Fruit fly (Drosophila melanogaster) S2 (cell line): Measurements from ENCODE around the gene CG14567.

Source experiments
- CG8478 ChIP-seq: fragments of >200 bp; optimal IDR thresholded peaks from 2 replicates; lab custom pipeline; 2018
- CTCF ChIP-seq, 2 experiments: fragments of >200 bp; optimal IDR thresholded peaks; 2 replicates each; lab custom pipeline; 2018

CG14567 gene

DNA sequence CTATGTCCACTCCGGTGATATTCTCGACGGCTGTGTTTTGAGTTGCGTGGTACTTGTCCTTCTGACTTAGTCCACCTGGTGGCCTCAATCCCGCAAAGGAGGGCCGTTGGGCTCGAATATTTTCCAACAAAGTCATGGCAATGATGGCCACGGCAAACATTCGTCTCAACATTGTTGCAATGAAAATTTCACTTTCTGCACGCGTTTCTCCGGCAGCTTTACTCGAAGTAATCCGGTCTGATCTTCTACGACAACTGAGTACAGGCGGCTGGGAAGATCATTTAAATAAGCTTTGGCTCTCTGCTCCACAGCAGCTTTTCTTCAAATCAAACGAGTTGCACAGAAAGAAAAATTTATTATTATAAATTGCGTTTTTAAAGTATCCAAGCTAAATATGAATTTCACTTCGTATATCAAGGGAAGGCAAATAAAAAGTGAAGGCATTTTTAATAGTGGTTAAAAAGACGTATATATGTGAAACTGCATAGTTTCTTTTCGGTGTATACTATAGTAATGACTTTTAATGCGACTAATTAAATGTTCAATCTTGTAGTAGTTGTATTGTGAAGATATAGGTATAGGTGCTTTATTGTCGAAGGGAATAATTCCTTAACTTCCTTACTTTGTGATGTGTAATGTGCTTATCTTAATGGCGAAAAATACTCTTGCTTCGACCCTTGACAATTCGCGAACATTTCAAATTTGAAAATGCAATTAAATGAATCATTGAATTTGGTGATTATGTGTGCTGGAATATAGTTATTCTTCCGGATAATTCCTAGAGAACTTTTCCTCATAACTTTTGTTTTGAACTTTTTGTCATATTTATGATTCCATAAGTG is at the start of gene CG14567:
Gene CG14567, minus strand, starts transcription at position 256 of the 842 bp plus-strand sequence.
- TF ChIP-seq CG8478 (lab: Kevin White, UChicago) (no peak), CTCF (optimal IDR thresholded peaks at IDR 0.05; lab: Kevin White, UChicago) (no peak)

DNA sequence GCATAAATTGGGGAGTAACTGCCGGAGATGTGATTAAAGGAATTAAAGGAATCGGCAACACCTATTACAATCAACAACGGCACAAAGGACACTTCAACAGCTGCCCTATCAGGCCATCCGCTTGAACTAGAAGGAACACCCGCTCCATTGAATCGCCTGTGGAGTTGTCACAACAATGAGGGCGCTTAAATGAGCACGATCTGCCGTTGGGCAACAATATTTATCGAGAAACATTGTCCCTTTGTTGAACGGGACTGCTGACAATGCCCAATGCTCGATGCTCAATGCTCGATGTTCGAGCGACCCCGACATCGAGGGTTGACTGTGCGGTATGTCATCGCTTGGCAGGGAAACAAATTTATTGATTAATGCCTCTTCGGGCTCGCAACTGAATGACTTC is 49.7 kb upstream of the CG14567 start:
- no peak for TF ChIP-seq CG8478 (lab: Kevin White, UChicago)
- TF ChIP-seq CTCF (optimal IDR thresholded peaks at IDR 0.05; lab: Kevin White, UChicago): no peak

- TF ChIP-seq CG8478 (lab: Kevin White, UChicago) (no peak), CTCF (optimal IDR thresholded peaks at IDR 0.05; lab: Kevin White, UChicago) (no peak)
These were observed 35.6 kb upstream of the CG14567 start for dm6 chr3L:21773855-21774254.

DNA sequence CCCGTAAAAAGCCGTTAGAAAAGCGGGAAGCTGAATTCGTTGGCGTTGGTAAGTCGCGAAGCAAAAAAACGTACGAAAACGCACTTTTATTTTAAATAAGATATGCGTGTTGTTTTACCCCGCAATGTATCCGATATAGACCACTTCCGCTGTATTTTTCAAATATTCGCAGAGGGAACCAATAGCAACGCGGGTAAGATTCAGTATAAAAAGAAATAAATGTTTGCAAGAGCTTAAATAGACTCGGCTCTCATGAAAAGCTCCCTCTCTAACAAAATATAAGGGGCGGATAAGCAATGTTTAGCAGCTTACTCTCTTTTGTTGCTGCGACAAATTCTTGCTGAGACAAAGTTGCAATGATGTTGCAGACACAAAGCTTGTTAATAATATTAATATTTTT is 32.1 kb upstream of the CG14567 start, which contains the start of gene Syn1:
Gene Syn1, minus strand, starts transcription at position 207 of the 400 bp plus-strand sequence.
- TF ChIP-seq CG8478 (lab: Kevin White, UChicago): no peak
- no peak for TF ChIP-seq CTCF (optimal IDR thresholded peaks at IDR 0.05; lab: Kevin White, UChicago)

dm6 chr3L:21769515-21769914 is 31.3 kb upstream of the CG14567 start, which contains the start of gene CG7370:
CG7370 (plus strand) TSS chr3L:21769815.
- TF ChIP-seq CTCF (optimal IDR thresholded peaks at IDR 0.05; lab: Kevin White, UChicago): no peak
- no peak for TF ChIP-seq CG8478 (lab: Kevin White, UChicago)

dm6 chr3L:21765931-21766330 is 27.7 kb upstream of the CG14567 start:
- TF ChIP-seq CG8478 (lab: Kevin White, UChicago) (no peak), CTCF (optimal IDR thresholded peaks at IDR 0.05; lab: Kevin White, UChicago) (no peak)

DNA sequence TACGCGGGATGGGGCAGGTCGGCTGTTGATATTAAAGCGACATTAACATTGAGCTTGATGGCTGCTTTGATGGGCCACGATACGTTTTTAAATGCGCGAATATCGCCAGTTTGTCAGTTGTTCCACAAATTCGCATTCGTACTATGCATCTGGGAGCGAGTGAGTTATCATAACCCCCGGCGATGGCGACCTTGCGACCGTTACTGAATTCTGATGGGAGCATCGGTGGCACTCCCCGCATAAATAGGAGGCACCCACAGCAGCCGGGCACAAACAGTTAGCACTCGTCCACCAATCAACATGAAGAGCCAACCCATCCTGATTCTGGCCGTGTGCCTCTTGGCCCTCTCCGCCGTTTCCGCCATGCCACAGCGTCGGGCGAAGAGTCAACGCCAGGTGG is 18.6 kb upstream of the CG14567 start, which contains the start of gene CG14564:
Gene CG14564, plus strand, starts transcription at position 301 of the 400 bp plus-strand sequence.
- no peak for TF ChIP-seq CTCF (optimal IDR thresholded peaks at IDR 0.05; lab: Kevin White, UChicago)
- TF ChIP-seq CG8478 (lab: Kevin White, UChicago): no peak

- TF ChIP-seq CG8478 (lab: Kevin White, UChicago) (no peak), CTCF (optimal IDR thresholded peaks at IDR 0.05; lab: Kevin White, UChicago) (no peak)
These were observed 5.9 kb upstream of the CG14567 start, which contains the start of gene CG14565 for dm6 chr3L:21744169-21744568. CG14565 (minus strand) TSS chr3L:21744269.

- no peak for TF ChIP-seq CTCF (optimal IDR thresholded peaks at IDR 0.05; lab: Kevin White, UChicago)
- no peak for TF ChIP-seq CG8478 (lab: Kevin White, UChicago)
These were observed 3.0 kb upstream of the CG14567 start, which contains the start of gene CG14572 for dm6 chr3L:21741234-21741633. CG14572 (plus strand) TSS chr3L:21741534.

DNA sequence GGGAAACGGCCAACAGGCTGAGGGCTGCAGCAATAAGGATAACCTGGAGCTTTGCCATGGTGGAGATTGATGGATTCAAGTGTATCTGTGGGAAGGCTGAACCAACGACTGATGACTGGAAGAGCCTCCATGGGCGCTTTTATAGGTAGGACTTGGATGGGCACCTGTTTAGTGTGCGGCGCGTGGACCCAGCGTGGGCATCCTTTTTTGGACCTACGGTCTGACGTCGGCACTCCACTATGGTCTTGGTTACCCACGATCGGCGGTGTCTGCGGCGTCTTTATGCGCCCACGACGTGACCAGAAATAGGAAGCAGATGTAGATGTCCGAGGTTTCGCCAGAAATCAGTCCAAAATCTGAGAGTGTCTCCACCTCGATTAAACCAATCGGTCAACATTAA is 2.0 kb upstream of the CG14567 start, which contains the start of gene CG14566:
Gene CG14566, minus strand, starts transcription at position 101 of the 400 bp plus-strand sequence.
- TF ChIP-seq CG8478 (lab: Kevin White, UChicago) (no peak), CTCF (optimal IDR thresholded peaks at IDR 0.05; lab: Kevin White, UChicago) (no peak)

DNA sequence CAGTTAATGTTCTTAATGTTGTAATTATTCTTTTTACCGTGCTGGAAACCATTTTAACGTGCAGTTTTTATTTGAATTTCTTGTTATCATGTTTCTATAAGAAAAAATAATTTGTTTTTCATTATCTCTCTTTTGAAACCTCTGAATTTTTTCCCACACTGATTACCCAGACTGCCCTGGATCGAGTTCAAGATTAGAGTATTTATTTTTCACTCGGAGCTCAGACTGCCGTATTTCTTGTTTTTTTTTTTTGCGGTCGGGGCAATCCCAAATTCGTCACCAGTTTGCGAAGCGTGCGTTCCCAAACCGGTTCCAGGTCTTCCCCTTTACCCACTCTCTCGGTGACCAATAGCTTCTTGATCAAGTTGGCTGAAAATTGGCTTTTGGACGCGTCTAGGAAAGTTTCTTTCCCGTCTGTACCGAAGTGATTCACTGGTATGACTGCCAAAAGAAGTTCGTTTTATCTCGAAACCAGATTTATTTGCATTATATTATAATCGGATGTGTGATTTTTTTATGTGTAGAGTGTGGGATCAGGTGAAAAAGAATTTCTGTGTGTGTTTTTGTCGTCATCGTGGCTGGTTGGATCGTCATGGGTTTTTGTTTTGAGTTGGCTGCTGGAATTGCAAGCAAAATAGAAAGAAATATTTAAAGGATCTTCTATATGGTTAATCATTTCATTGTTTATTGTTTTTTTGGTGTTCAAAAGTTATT is 944 bp upstream of the CG14567 start:
- TF ChIP-seq CG8478 (lab: Kevin White, UChicago) (no peak), CTCF (optimal IDR thresholded peaks at IDR 0.05; lab: Kevin White, UChicago) (no peak)

DNA sequence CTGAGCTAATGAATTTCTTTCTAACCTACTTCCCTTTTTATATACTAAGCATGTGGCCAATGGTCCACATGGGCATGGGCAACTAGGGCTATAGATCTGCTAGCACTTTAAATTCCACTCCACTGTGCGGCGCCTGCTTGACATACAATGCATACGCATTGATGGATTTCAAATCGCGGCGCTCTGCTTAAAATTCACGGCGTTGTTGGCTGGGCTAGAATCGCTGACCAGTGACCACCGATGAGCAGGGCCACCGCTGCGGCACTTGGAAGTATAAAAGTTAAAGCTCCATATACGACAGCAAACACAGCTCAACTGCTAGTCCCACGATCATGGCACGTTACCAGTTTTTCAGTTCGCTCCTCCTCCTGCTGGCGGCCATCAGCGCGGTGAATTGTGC is 4.4 kb downstream of the CG14567 start, which contains the start of gene CG14573:
Gene CG14573, plus strand, starts transcription at position 301 of the 400 bp plus-strand sequence.
- TF ChIP-seq CG8478 (lab: Kevin White, UChicago) (no peak), CTCF (optimal IDR thresholded peaks at IDR 0.05; lab: Kevin White, UChicago) (no peak)

- TF ChIP-seq CTCF (optimal IDR thresholded peaks at IDR 0.05; lab: Kevin White, UChicago) (no peak), CG8478 (lab: Kevin White, UChicago) (no peak)
These were observed 4.8 kb downstream of the CG14567 start, which contains the start of gene CG14568 for dm6 chr3L:21733387-21733786. CG14568 (minus strand) TSS chr3L:21733487.

DNA sequence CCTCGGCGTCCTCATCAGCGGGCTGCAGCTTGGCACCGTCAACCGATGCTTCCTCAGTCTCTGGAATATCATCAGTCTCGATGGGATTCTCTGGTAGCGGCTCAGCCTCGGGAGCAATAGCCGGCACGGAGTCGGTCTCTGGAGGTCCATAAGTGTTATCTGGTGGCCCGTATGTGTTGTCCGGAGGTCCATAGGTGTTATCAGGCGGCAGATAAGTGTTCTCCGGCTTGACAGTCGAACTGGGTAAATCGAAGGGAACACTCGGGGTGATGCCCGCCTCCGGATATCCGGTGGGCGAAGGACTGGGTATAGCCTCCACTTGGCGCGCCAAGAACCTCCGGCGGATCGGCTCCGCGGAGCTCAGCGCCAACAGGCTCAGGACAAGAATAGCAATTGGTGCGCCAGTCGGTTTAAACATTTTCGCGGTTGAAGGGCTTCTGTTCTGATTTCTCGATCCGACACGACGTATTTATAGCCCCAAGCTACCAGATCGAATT is 7.1 kb downstream of the CG14567 start, which contains the start of gene CG14569:
Gene CG14569, minus strand, starts transcription at position 447 of the 497 bp plus-strand sequence.
- no peak for TF ChIP-seq CG8478 (lab: Kevin White, UChicago)
- TF ChIP-seq CTCF (optimal IDR thresholded peaks at IDR 0.05; lab: Kevin White, UChicago): no peak
